Worm (Caenorhabditis elegans) whole organism, L1 larva: Measurements from ENCODE around the gene fbxa-75.

Source experiments
- C16A3.4 ChIP-seq: fragments of 150-350 bp; optimal IDR thresholded peaks from 2 replicates; lab custom pipeline; 2014; ENCODE audit warnings: missing biosample characterization, missing genetic modification characterization
- C34B4.2 ChIP-seq: sonication (generic microtip); optimal IDR thresholded peaks from 2 replicates; lab custom pipeline; 2017; ENCODE audit warnings: mild to moderate bottlenecking, missing genetic modification characterization, missing compliant biosample characterization
- F16B12.6 ChIP-seq: fragments of 150-350 bp; optimal IDR thresholded peaks from 2 replicates; lab custom pipeline; 2014; ENCODE audit warnings: missing biosample characterization, missing genetic modification characterization
- ama-1 ChIP-seq: fragments of 150-350 bp; optimal IDR thresholded peaks from 2 replicates; lab custom pipeline; 2014
- ceh-8 ChIP-seq: fragments of 200-800 bp; sonication (Bioruptor generic); optimal IDR thresholded peaks from 2 replicates; lab custom pipeline; 2018; ENCODE audit warnings: mild to moderate bottlenecking, missing genetic modification characterization, moderate library complexity, missing compliant biosample characterization
- dsc-1 ChIP-seq: sonication (generic microtip); optimal IDR thresholded peaks from 2 replicates; lab custom pipeline; 2016; ENCODE audit warnings: mild to moderate bottlenecking, missing genetic modification characterization, missing compliant biosample characterization
- efl-1 ChIP-seq, 4 experiments: fragments of 150-350 bp; optimal IDR thresholded peaks in 3 of 4; peaks in 1 of 4; 1 replicate in 1 of 4; 2 replicates in 3 of 4; lab custom pipeline; 2014; ENCODE audit warnings: missing biosample characterization in 2 of 4, missing genetic modification characterization in 2 of 4, missing genetic modification reagents in 2 of 4
- efl-3 ChIP-seq: fragments of 200-800 bp; sonication (Bioruptor generic); optimal IDR thresholded peaks from 2 replicates; lab custom pipeline; 2018; ENCODE audit warnings: mild to moderate bottlenecking, missing genetic modification characterization, missing compliant biosample characterization
- elt-2 ChIP-seq: sonication (generic microtip); optimal IDR thresholded peaks from 2 replicates; lab custom pipeline; 2016; ENCODE audit warnings: missing genetic modification characterization, mild to moderate bottlenecking, inconsistent platforms, missing compliant biosample characterization, missing genetic modification reagents
- elt-3 ChIP-seq, 6 experiments: fragments of 150-350 bp in 1 of 6; sonication (generic microtip); optimal IDR thresholded peaks; 2 replicates each; lab custom pipeline; 2017 to 2018; ENCODE audit warnings: missing biosample characterization in 6 of 6, missing genetic modification characterization in 6 of 6, inconsistent platforms in 1 of 6
- fkh-4 ChIP-seq: sonication (generic microtip); optimal IDR thresholded peaks from 2 replicates; lab custom pipeline; 2016; ENCODE audit warnings: missing compliant biosample characterization, missing genetic modification characterization, borderline replicate concordance
- hlh-17 ChIP-seq: fragments of 200-800 bp; sonication (Bioruptor generic); optimal IDR thresholded peaks from 2 replicates; lab custom pipeline; 2018; ENCODE audit warnings: missing genetic modification characterization, mild to moderate bottlenecking, missing compliant biosample characterization, moderate library complexity, borderline replicate concordance
- hpl-2 ChIP-seq: fragments of 150-350 bp; optimal IDR thresholded peaks from 2 replicates; lab custom pipeline; 2014; ENCODE audit warnings: missing biosample characterization, missing genetic modification reagents, missing genetic modification characterization
- isw-1 ChIP-seq: fragments of 200-800 bp; sonication (Bioruptor generic); IDR thresholded peaks from 2 replicates; pipeline ENCODE4 v1.3.6; 2022; ENCODE audit warnings: missing genetic modification characterization, missing compliant biosample characterization
- jun-1 ChIP-seq: fragments of 150-350 bp; optimal IDR thresholded peaks from 2 replicates; lab custom pipeline; 2014; ENCODE audit warnings: missing biosample characterization, missing genetic modification reagents, missing genetic modification characterization
- lin-14 ChIP-seq: fragments of 200-800 bp; sonication (Bioruptor generic); optimal IDR thresholded peaks from 2 replicates; lab custom pipeline; 2018; ENCODE audit warnings: mild to moderate bottlenecking, missing genetic modification characterization, moderate library complexity, missing compliant biosample characterization
- lin-35 ChIP-seq, 2 experiments: fragments of 150-350 bp; optimal IDR thresholded peaks; 2 replicates each; lab custom pipeline; 2014; ENCODE audit warnings: missing biosample characterization in 2 of 2, missing genetic modification characterization in 2 of 2, missing genetic modification reagents in 2 of 2
- lsy-2 ChIP-seq, 2 experiments: fragments of 150-350 bp; optimal IDR thresholded peaks; 2 replicates each; lab custom pipeline; 2014; ENCODE audit warnings: missing biosample characterization in 2 of 2, missing genetic modification characterization in 2 of 2
- mab-9 ChIP-seq: fragments of 200-800 bp; sonication (Bioruptor generic); IDR thresholded peaks from 2 replicates; pipeline ENCODE4 v1.3.6; 2022; ENCODE audit warnings: missing genetic modification reagents, missing genetic modification characterization, missing compliant biosample characterization
- mdl-1 ChIP-seq, 2 experiments: fragments of 150-350 bp; optimal IDR thresholded peaks; 2 replicates each; lab custom pipeline; 2014 to 2017; ENCODE audit warnings: missing biosample characterization in 2 of 2, missing genetic modification characterization in 2 of 2, inconsistent platforms in 1 of 2
- nhr-11 ChIP-seq: fragments of 150-350 bp; optimal IDR thresholded peaks from 2 replicates; lab custom pipeline; 2014; ENCODE audit warnings: missing biosample characterization, missing genetic modification characterization
- nhr-12 ChIP-seq: sonication (generic microtip); optimal IDR thresholded peaks from 2 replicates; lab custom pipeline; 2017; ENCODE audit warnings: missing biosample characterization, missing genetic modification characterization
- nhr-19 ChIP-seq: fragments of 200-800 bp; sonication (Bioruptor generic); conservative IDR thresholded peaks from 2 replicates; pipeline ENCODE4 v1.3.6; 2022; ENCODE audit warnings: missing genetic modification characterization, missing compliant biosample characterization
- nhr-20 ChIP-seq: sonication (generic microtip); optimal IDR thresholded peaks from 2 replicates; lab custom pipeline; 2016; ENCODE audit warnings: mild to moderate bottlenecking, missing genetic modification characterization, missing compliant biosample characterization
- nhr-237 ChIP-seq: fragments of 150-350 bp; optimal IDR thresholded peaks from 2 replicates; lab custom pipeline; 2014; ENCODE audit warnings: missing biosample characterization, missing genetic modification characterization
- nhr-71 ChIP-seq: sonication (generic microtip); optimal IDR thresholded peaks from 2 replicates; lab custom pipeline; 2016; ENCODE audit warnings: mild to moderate bottlenecking, missing genetic modification characterization, moderate library complexity, missing compliant biosample characterization
- nhr-76 ChIP-seq: sonication (generic microtip); optimal IDR thresholded peaks from 2 replicates; lab custom pipeline; 2017; ENCODE audit warnings: missing biosample characterization, missing genetic modification characterization
- nhr-77 ChIP-seq: fragments of 150-350 bp; optimal IDR thresholded peaks from 2 replicates; lab custom pipeline; 2014; ENCODE audit warnings: missing biosample characterization, missing genetic modification characterization
- nhr-84 ChIP-seq: sonication (generic microtip); optimal IDR thresholded peaks from 2 replicates; lab custom pipeline; 2017; ENCODE audit warnings: missing biosample characterization, missing genetic modification characterization
- nhr-85 ChIP-seq: sonication (generic microtip); peaks from one replicate; lab custom pipeline; 2016; ENCODE audit warnings: missing genetic modification characterization, inconsistent platforms, missing compliant biosample characterization
- nhr-90 ChIP-seq: sonication (generic microtip); optimal IDR thresholded peaks from 2 replicates; lab custom pipeline; 2016; ENCODE audit warnings: mild to moderate bottlenecking, missing genetic modification characterization, missing compliant biosample characterization; ENCODE audit not compliant: poor library complexity
- pag-3 ChIP-seq: sonication (generic microtip); optimal IDR thresholded peaks from 2 replicates; lab custom pipeline; 2017; ENCODE audit warnings: missing genetic modification characterization, mild to moderate bottlenecking, missing compliant biosample characterization, antibody characterized with exemption, borderline replicate concordance; ENCODE audit not compliant: insufficient read depth
- pax-3 ChIP-seq: fragments of 200-800 bp; sonication (Bioruptor generic); optimal IDR thresholded peaks from 2 replicates; lab custom pipeline; 2018; ENCODE audit warnings: mild to moderate bottlenecking, missing genetic modification characterization, moderate library complexity, missing compliant biosample characterization
- pqm-1 ChIP-seq: sonication (generic microtip); optimal IDR thresholded peaks from 3 replicates; lab custom pipeline; 2017; ENCODE audit warnings: missing biosample characterization, missing genetic modification characterization
- rnt-1 ChIP-seq: sonication (generic microtip); optimal IDR thresholded peaks from 2 replicates; lab custom pipeline; 2016; ENCODE audit warnings: mild to moderate bottlenecking, missing genetic modification characterization, moderate library complexity, missing compliant biosample characterization
- snpc-4 ChIP-seq: fragments of 150-350 bp; optimal IDR thresholded peaks from 2 replicates; lab custom pipeline; 2014; ENCODE audit warnings: missing biosample characterization, missing genetic modification characterization
- sox-4 ChIP-seq: sonication (generic microtip); optimal IDR thresholded peaks from 2 replicates; lab custom pipeline; 2016; ENCODE audit warnings: missing genetic modification characterization, missing compliant biosample characterization
- swsn-7 ChIP-seq: sonication (generic microtip); optimal IDR thresholded peaks from 2 replicates; lab custom pipeline; 2016; ENCODE audit warnings: missing genetic modification characterization, missing compliant biosample characterization
- tlp-1 ChIP-seq: fragments of 150-350 bp; optimal IDR thresholded peaks from 2 replicates; lab custom pipeline; 2014; ENCODE audit warnings: missing biosample characterization, missing genetic modification characterization
- unc-130 ChIP-seq: fragments of 150-350 bp; optimal IDR thresholded peaks from 2 replicates; lab custom pipeline; 2017; ENCODE audit warnings: missing biosample characterization, missing genetic modification characterization, inconsistent platforms
- unc-62 ChIP-seq: fragments of 150-350 bp; optimal IDR thresholded peaks from 2 replicates; lab custom pipeline; 2014; ENCODE audit warnings: missing biosample characterization, missing genetic modification reagents, missing genetic modification characterization
- unc-98 ChIP-seq: fragments of 200-800 bp; sonication (Bioruptor generic); IDR thresholded peaks from 2 replicates; pipeline ENCODE4 v1.3.6; 2022; ENCODE audit warnings: missing genetic modification characterization, missing compliant biosample characterization
- vab-15 ChIP-seq: sonication (generic microtip); optimal IDR thresholded peaks from 2 replicates; lab custom pipeline; 2017; ENCODE audit warnings: missing genotype, mild to moderate bottlenecking, missing genetic modification characterization, missing compliant biosample characterization
- zag-1 ChIP-seq: fragments of 150-350 bp; optimal IDR thresholded peaks from 2 replicates; lab custom pipeline; 2014; ENCODE audit warnings: missing biosample characterization, missing genetic modification characterization
- zip-4 ChIP-seq: fragments of 200-800 bp; sonication (Bioruptor generic); optimal IDR thresholded peaks from 2 replicates; lab custom pipeline; 2018; ENCODE audit warnings: mild to moderate bottlenecking, missing genetic modification characterization, moderate library complexity, missing compliant biosample characterization

fbxa-75 gene

ce11 chrIII:1273655-1274328 lies 29.7 kb upstream of the fbxa-75 start, which contains the start of gene fbxa-29:
TSS of gene fbxa-29 (minus strand) at chrIII:1273705.
- TF ChIP-seq elt-2 (tag; lab: Kevin White, UChicago) (peak; percentile 8), nhr-90 (tag; lab: Kevin White, UChicago) (no peak), unc-98 (GFP tag; lab: Robert Waterston, UW) (no peak)

- TF ChIP-seq ceh-8 (GFP tag; lab: Kevin White, UChicago): no peak
- TF ChIP-seq nhr-71 (tag; lab: Kevin White, UChicago): no peak
- TF ChIP-seq nhr-12: no peak
- TF ChIP-seq sox-4 (tag; lab: Kevin White, UChicago): no peak
- TF ChIP-seq nhr-11 (tag; lab: Kevin White, UChicago): no peak
- TF ChIP-seq tlp-1 (tag; lab: Kevin White, UChicago): no peak
- TF ChIP-seq nhr-85 (tag; lab: Kevin White, UChicago): no peak
- no peak for TF ChIP-seq C16A3.4 (tag; lab: Kevin White, UChicago)
- TF ChIP-seq pag-3 (tag; lab: Kevin White, UChicago): no peak
- no peak for TF ChIP-seq nhr-90 (tag; lab: Kevin White, UChicago)
- TF ChIP-seq pqm-1 (tag; lab: Kevin White, UChicago): no peak
- no peak for TF ChIP-seq isw-1
These were observed 28.0 kb upstream of the fbxa-75 start, which contains the start of gene fbxa-30 for ce11 chrIII:1275513-1275912. TSS of gene fbxa-30 (minus strand) at chrIII:1275613.

DNA sequence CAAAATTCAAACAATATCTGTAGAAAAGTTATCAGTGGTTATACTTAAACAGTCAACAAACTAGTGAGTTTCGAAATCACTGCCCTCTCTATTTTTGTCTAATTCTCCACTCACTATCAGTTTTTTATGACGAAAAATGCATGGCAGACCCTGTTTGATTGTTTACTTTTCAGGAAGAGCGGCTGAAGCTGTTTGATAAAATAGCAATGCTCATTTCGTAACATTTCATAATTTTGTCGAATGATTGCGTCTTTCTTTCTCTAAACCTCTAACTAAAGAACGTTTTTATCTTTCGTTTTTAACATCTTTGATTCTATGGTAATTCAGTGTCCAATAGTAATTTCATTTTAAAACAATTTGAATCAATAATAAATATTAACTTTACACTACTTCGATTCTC lies 24.3 kb upstream of the fbxa-75 start:
- TF ChIP-seq pqm-1 (tag; lab: Kevin White, UChicago): peak; percentile 95
- peak; percentile 42 for TF ChIP-seq nhr-71 (tag; lab: Kevin White, UChicago)
- no peak for TF ChIP-seq nhr-19 (GFP tag; lab: Robert Waterston, UW)
- no peak for TF ChIP-seq nhr-76 (tag; lab: Kevin White, UChicago)
- TF ChIP-seq nhr-237: no peak
- TF ChIP-seq unc-62 (GFP tag; lab: Kevin White, UChicago): no peak
- TF ChIP-seq sox-4 (tag; lab: Kevin White, UChicago): no peak
- TF ChIP-seq mdl-1 (tag; optimal IDR thresholded peaks at IDR 0.05; lab: Kevin White, UChicago): peak in 1 of 2 experiments; percentile 27
- no peak for TF ChIP-seq fkh-4 (tag; lab: Kevin White, UChicago)
- no peak for TF ChIP-seq tlp-1 (tag; lab: Kevin White, UChicago)
- TF ChIP-seq hpl-2 (GFP tag; lab: Kevin White, UChicago): peak; percentile 53
- TF ChIP-seq elt-2 (tag; lab: Kevin White, UChicago): peak; percentile 98
- no peak for TF ChIP-seq nhr-84 (tag; lab: Kevin White, UChicago)
- peak; percentile 51 for TF ChIP-seq jun-1 (tag; lab: Kevin White, UChicago)
- TF ChIP-seq ama-1: no peak
- TF ChIP-seq elt-3 (tag; optimal IDR thresholded peaks at IDR 0.05; lab: Kevin White, UChicago): peak in 1 of 6 experiments; percentile 43
- peak in 1 of 2 experiments; percentile 29 for TF ChIP-seq lsy-2 (tag; optimal IDR thresholded peaks at IDR 0.05; lab: Kevin White, UChicago)
- TF ChIP-seq hlh-17: no peak
- TF ChIP-seq dsc-1 (tag; lab: Kevin White, UChicago): no peak
- TF ChIP-seq rnt-1 (tag; lab: Kevin White, UChicago): no peak
- TF ChIP-seq swsn-7 (tag; lab: Kevin White, UChicago): no peak
- TF ChIP-seq lin-14 (GFP tag; lab: Kevin White, UChicago): no peak
- TF ChIP-seq vab-15 (tag; lab: Kevin White, UChicago): no peak
- TF ChIP-seq F16B12.6 (tag; lab: Kevin White, UChicago): no peak
- TF ChIP-seq mab-9 (GFP tag; lab: Robert Waterston, UW): no peak
- peak; percentile 25 for TF ChIP-seq pax-3 (tag; lab: Kevin White, UChicago)
- peak; percentile 3 for TF ChIP-seq nhr-90 (tag; lab: Kevin White, UChicago)
- TF ChIP-seq nhr-11 (tag; lab: Kevin White, UChicago): no peak
- TF ChIP-seq C16A3.4 (tag; lab: Kevin White, UChicago): no peak
- TF ChIP-seq lin-35 (GFP tag; optimal IDR thresholded peaks at IDR 0.05; lab: Kevin White, UChicago): peak in 1 of 2 experiments; percentile 38
- no peak for TF ChIP-seq efl-1 (optimal IDR thresholded peaks at IDR 0.05; lab: Kevin White, UChicago)
- peak in 1 of 2 experiments; percentile 81 for TF ChIP-seq efl-1 (GFP tag; optimal IDR thresholded peaks at IDR 0.05 in 1 of 2; lab: Kevin White, UChicago)
- TF ChIP-seq efl-3: no peak
- no peak for TF ChIP-seq zag-1 (tag; lab: Kevin White, UChicago)
- no peak for TF ChIP-seq snpc-4 (tag; lab: Kevin White, UChicago)
- TF ChIP-seq zip-4 (GFP tag; lab: Kevin White, UChicago): peak; percentile 55
- TF ChIP-seq nhr-77 (tag; lab: Kevin White, UChicago): no peak
- TF ChIP-seq C34B4.2 (tag; lab: Kevin White, UChicago): no peak
- TF ChIP-seq nhr-20 (tag; lab: Kevin White, UChicago): peak; percentile 37
- TF ChIP-seq unc-130 (tag; lab: Kevin White, UChicago): no peak
